Fruit fly (Drosophila melanogaster): ENCODE measurements around the gene MtnA.

The MtnA gene

DNA sequence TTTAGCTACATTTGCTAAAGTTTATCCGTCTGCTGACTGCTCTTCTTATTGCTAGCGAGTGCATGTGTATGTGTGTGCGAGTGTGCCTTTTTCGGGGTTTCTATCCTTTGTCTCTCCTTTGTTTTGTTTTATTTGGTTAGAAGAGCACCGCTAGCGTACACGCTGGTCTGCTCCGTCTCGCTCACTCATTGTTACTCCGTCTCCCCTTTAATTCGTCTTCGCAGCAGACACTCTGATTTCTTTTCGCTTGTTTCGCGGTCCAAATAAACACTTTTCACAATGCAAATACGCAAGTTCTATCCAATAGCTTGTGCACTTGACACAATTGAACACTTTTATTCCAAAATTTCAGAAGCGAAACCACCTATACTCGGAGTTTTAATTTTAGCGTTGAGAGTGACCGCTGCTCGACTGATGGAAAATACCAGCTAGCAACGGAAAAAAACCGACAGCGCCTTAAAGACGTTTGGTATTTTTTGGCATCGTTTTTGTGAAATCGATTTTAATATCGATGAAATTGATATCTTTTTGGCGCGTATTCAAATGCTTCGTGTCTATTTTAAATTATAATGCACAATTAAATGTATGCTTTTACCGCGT, 24.9 kb upstream of the MtnA start, which contains the start of gene FBXO11 (continued):
- TF ChIP-seq unpg (GFP tag; optimal IDR thresholded peaks at IDR 0.05) (no peak), crol (GFP tag; IDR thresholded peaks at IDR 0.05) (peak; percentile 74), CG2875 (GFP tag; optimal IDR thresholded peaks at IDR 0.05) (no peak), BEAF-32 (GFP tag; optimal IDR thresholded peaks at IDR 0.05) (peak; percentile 67), cg (GFP tag; optimal IDR thresholded peaks at IDR 0.05) (peak; percentile 94), esg (GFP tag; conservative IDR thresholded peaks at IDR 0.05) (no peak), CG18619 (GFP tag; optimal IDR thresholded peaks at IDR 0.05) (no peak), Dp (GFP tag; optimal IDR thresholded peaks at IDR 0.05) (peak; percentile 94), CG3281 (GFP tag; optimal IDR thresholded peaks at IDR 0.05) (peak; percentile 15), hb (GFP tag; IDR thresholded peaks at IDR 0.05; ENCODE audit: partially characterized antibody) (no peak), Antp (GFP tag; optimal IDR thresholded peaks at IDR 0.05) (no peak), CG12236 (GFP tag; optimal IDR thresholded peaks at IDR 0.05) (no peak), ftz-f1 (GFP tag; optimal IDR thresholded peaks at IDR 0.05) (no peak), CG11247 (GFP tag; IDR thresholded peaks at IDR 0.05) (no peak), wor (GFP tag; IDR thresholded peaks at IDR 0.05) (no peak), Sry-δ (GFP tag; optimal IDR thresholded peaks at IDR 0.05) (peak; percentile 60), unc-4 (GFP tag; IDR thresholded peaks at IDR 0.05; ENCODE audit: partially characterized antibody) (peak; percentile 65), Dip3 (GFP tag; optimal IDR thresholded peaks at IDR 0.05) (no peak), en (GFP tag; optimal IDR thresholded peaks at IDR 0.05) (no peak), zen (tag; optimal IDR thresholded peaks at IDR 0.05) (no peak), cad (GFP tag; optimal IDR thresholded peaks at IDR 0.05) (no peak), CG10321 (GFP tag; IDR thresholded peaks at IDR 0.05) (peak; percentile 98), klu (GFP tag; IDR thresholded peaks at IDR 0.05) (no peak), CG15269 (tag; optimal IDR thresholded peaks at IDR 0.05) (no peak), CG32532 (GFP tag; IDR thresholded peaks at IDR 0.05) (no peak), Hr3 (GFP tag; optimal IDR thresholded peaks at IDR 0.05) (no peak), Ets97D (GFP tag; optimal IDR thresholded peaks at IDR 0.05) (peak; percentile 49), Nf-YC (tag; optimal IDR thresholded peaks at IDR 0.05) (peak; percentile 90), al (GFP tag; IDR thresholded peaks at IDR 0.05) (no peak), crc (GFP tag; optimal IDR thresholded peaks at IDR 0.05) (no peak), NfI (GFP tag; optimal IDR thresholded peaks at IDR 0.05) (no peak)

DNA sequence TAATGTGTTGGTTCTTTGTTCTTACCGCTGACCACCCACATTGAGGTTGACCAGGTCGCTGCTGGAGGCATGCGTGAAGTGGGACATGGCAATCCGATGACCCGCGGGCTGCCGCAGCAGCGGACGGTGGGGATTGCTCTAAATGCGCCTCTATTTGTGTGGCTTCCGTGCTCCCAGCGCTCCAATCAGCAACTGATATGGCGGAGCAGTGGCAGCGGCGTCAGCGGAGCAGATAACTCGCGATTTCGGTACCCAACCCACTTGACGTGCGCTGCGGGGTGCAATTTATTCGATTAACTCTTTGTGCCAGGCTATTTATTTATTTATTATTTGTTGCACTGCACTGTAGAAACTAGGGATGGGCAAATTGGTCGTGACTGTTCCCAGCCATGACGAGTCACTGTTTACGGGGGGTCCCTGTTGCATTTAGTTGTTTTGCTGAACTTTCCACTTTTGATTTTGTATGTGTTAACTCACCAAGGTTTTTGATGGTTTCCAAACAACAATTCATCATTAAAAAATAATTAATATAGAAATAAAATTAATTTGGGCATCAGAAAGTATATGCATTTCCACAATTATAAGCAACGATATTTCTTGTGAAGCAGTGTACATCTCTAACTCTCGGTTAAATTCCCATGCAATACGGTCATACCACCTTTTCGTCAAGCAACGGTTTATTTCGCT, 16.6 kb upstream of the MtnA start, which contains the start of the genes CG9467 and CG8526:
CG9467 (minus strand) TSS at position 383 of the 687 bp plus-strand sequence.
CG8526 (plus strand) TSS at position 637 of the 687 bp plus-strand sequence.
- peak; percentile 97 for TF ChIP-seq row (GFP tag; IDR thresholded peaks at IDR 0.05)
- TF ChIP-seq dan (GFP tag; IDR thresholded peaks at IDR 0.05): no peak
- peak; percentile 24 for TF ChIP-seq CG17186 (GFP tag; optimal IDR thresholded peaks at IDR 0.05)
- peak; percentile 44 for TF ChIP-seq cato (GFP tag; optimal IDR thresholded peaks at IDR 0.05; ENCODE audit: borderline replicate concordance)
- TF ChIP-seq Mes4 (GFP tag; optimal IDR thresholded peaks at IDR 0.05): no peak
- TF ChIP-seq nmo (GFP tag; optimal IDR thresholded peaks at IDR 0.05): peak; percentile 91
- peak; percentile 49 for TF ChIP-seq CG7372 (GFP tag; IDR thresholded peaks at IDR 0.05)
- TF ChIP-seq sob (GFP tag; IDR thresholded peaks at IDR 0.05): peak; percentile 53; the same call in 1 of the 2 replicates
- TF ChIP-seq gce (GFP tag; IDR thresholded peaks at IDR 0.05): no peak
- TF ChIP-seq Bgb (GFP tag; IDR thresholded peaks at IDR 0.05; ENCODE audit: partially characterized antibody): peak; percentile 51; the same call in 1 of the 2 replicates
- TF ChIP-seq B-H2 (GFP tag; optimal IDR thresholded peaks at IDR 0.05): no peak
- TF ChIP-seq Chrac-16 (GFP tag; optimal IDR thresholded peaks at IDR 0.05): peak; percentile 74
- TF ChIP-seq Hsf (GFP tag; optimal IDR thresholded peaks at IDR 0.05): peak; percentile 60
- TF ChIP-seq C15 (GFP tag; IDR thresholded peaks at IDR 0.05): 0 out of 3 replicates have a peak, but pooled peaks have one; percentile 17
- peak; percentile 23 for TF ChIP-seq az2 (GFP tag; optimal IDR thresholded peaks at IDR 0.05)
- TF ChIP-seq HLH4C (GFP tag; IDR thresholded peaks at IDR 0.05; ENCODE audit: partially characterized antibody): peak; percentile 71
- TF ChIP-seq prd (optimal IDR thresholded peaks at IDR 0.05): no peak
- peak; percentile 84 for TF ChIP-seq prd (GFP tag; IDR thresholded peaks at IDR 0.05)
- peak; percentile 82 for TF ChIP-seq E2f2 (GFP tag; IDR thresholded peaks at IDR 0.05)
- TF ChIP-seq Eip74EF (GFP tag; optimal IDR thresholded peaks at IDR 0.05): no peak
